Worm (Caenorhabditis elegans): ENCODE measurements around the gene F37A4.3.

ce11 chrIII:6709983-6710382 is 8.4 kb upstream of the F37A4.3 start, which contains the start of gene isw-1:
- no peak for TF ChIP-seq ces-1 (GFP tag; optimal IDR thresholded peaks at IDR 0.05)
- TF ChIP-seq elt-1 (tag; optimal IDR thresholded peaks at IDR 0.05; ENCODE audit: borderline replicate concordance, insufficient read depth), result no peak
- no peak for TF ChIP-seq nhr-2 (tag; optimal IDR thresholded peaks at IDR 0.05)
- TF ChIP-seq nhr-76 (tag; optimal IDR thresholded peaks at IDR 0.05), result no peak
- no peak for TF ChIP-seq M03D4.4 (tag; optimal IDR thresholded peaks at IDR 0.05)
